Worm (Caenorhabditis elegans) whole organism, L4 larva: ENCODE measurements around the gene far-4.

Experiments
- F10B5.3 ChIP-seq: sonication (generic microtip); optimal IDR thresholded peaks from 2 replicates; lab custom pipeline; 2016; ENCODE audit warnings: mild to moderate bottlenecking, missing genetic modification characterization, missing compliant biosample characterization
- F26F4.8 ChIP-seq: fragments of 200-800 bp; sonication (Bioruptor generic); conservative IDR thresholded peaks from 2 replicates; pipeline ENCODE4 v1.3.6; 2022; ENCODE audit warnings: missing genetic modification characterization, missing compliant biosample characterization
- ZK337.2 ChIP-seq: fragments of 200-800 bp; sonication (Bioruptor generic); IDR thresholded peaks from 2 replicates; pipeline ENCODE4 v1.3.6; 2022; ENCODE audit warnings: missing genetic modification reagents, missing genetic modification characterization, missing compliant biosample characterization
- aha-1 ChIP-seq: fragments of 150-350 bp; peaks from one replicate; lab custom pipeline; 2014; ENCODE audit warnings: missing biosample characterization, missing genetic modification characterization
- ama-1 ChIP-seq: fragments of 150-350 bp; optimal IDR thresholded peaks from 2 replicates; lab custom pipeline; 2014; ENCODE audit warnings: inconsistent platforms, mixed read lengths
- arid-1 ChIP-seq: fragments of 200-800 bp; sonication (Bioruptor generic); conservative IDR thresholded peaks from 2 replicates; pipeline ENCODE4 v1.3.6; 2022; ENCODE audit warnings: missing genetic modification reagents, missing genetic modification characterization, missing compliant biosample characterization
- attf-4 ChIP-seq: sonication (generic microtip); optimal IDR thresholded peaks from 3 replicates; lab custom pipeline; 2017; ENCODE audit warnings: missing biosample characterization, missing genetic modification characterization
- ceh-28 ChIP-seq: fragments of 150-350 bp; optimal IDR thresholded peaks from 2 replicates; lab custom pipeline; 2014; ENCODE audit warnings: missing biosample characterization, missing genetic modification reagents, missing genetic modification characterization
- ceh-44 ChIP-seq: fragments of 200-800 bp; sonication (Bioruptor generic); IDR thresholded peaks from 2 replicates; pipeline ENCODE4 v1.3.6; 2022; ENCODE audit warnings: missing genetic modification reagents, missing genetic modification characterization, missing compliant biosample characterization
- ctbp-1 ChIP-seq: fragments of 200-800 bp; sonication (Bioruptor generic); IDR thresholded peaks from 2 replicates; pipeline ENCODE4 v1.3.6; 2022; ENCODE audit warnings: missing genetic modification reagents, missing genetic modification characterization, missing compliant biosample characterization
- daf-16 ChIP-seq, 3 experiments: sonication (generic microtip); optimal IDR thresholded peaks; 2 replicates each; lab custom pipeline; 2016 to 2017; ENCODE audit warnings: missing genetic modification characterization in 3 of 3, missing genetic modification reagents in 3 of 3, mild to moderate bottlenecking in 2 of 3, missing compliant biosample characterization in 2 of 3, missing biosample characterization in 1 of 3, moderate library complexity in 1 of 3
- daf-19 ChIP-seq: fragments of 200-800 bp; sonication (Bioruptor generic); conservative IDR thresholded peaks from 2 replicates; pipeline ENCODE4 v1.3.6; 2022; ENCODE audit warnings: missing genetic modification characterization, missing compliant biosample characterization
- daf-8 ChIP-seq: fragments of 200-800 bp; sonication (Bioruptor generic); IDR thresholded peaks from 2 replicates; pipeline ENCODE4 v1.3.6; 2022; ENCODE audit warnings: missing genetic modification characterization, missing compliant biosample characterization
- dmd-6 ChIP-seq: fragments of 200-800 bp; sonication (Bioruptor generic); IDR thresholded peaks from 2 replicates; pipeline ENCODE4 v1.3.6; 2022; ENCODE audit warnings: missing genetic modification reagents, missing genetic modification characterization, missing compliant biosample characterization
- dmd-9 ChIP-seq: fragments of 200-800 bp; sonication (Bioruptor generic); IDR thresholded peaks from 2 replicates; pipeline ENCODE4 v1.3.6; 2022; ENCODE audit warnings: missing genetic modification reagents, missing genetic modification characterization, missing compliant biosample characterization
- dpl-1 ChIP-seq: fragments of 150-350 bp; optimal IDR thresholded peaks from 2 replicates; lab custom pipeline; 2014; ENCODE audit warnings: missing biosample characterization, missing genetic modification reagents, missing genetic modification characterization
- dve-1 ChIP-seq: sonication (generic microtip); optimal IDR thresholded peaks from 2 replicates; lab custom pipeline; 2017; ENCODE audit warnings: antibody characterized with exemption, mild to moderate bottlenecking, missing genetic modification characterization, missing compliant biosample characterization; ENCODE audit not compliant: insufficient read depth
- gei-8 ChIP-seq: fragments of 200-800 bp; sonication (Bioruptor generic); optimal IDR thresholded peaks from 2 replicates; lab custom pipeline; 2018; ENCODE audit warnings: mild to moderate bottlenecking, missing genetic modification characterization, missing compliant biosample characterization
- hif-1 ChIP-seq, 2 experiments: sonication (generic microtip); optimal IDR thresholded peaks; 2 replicates each; lab custom pipeline; 2016 to 2017; ENCODE audit warnings: missing compliant biosample characterization in 2 of 2, missing genetic modification characterization in 2 of 2, missing genetic modification reagents in 2 of 2, missing genotype in 2 of 2, mild to moderate bottlenecking in 1 of 2
- hlh-11 ChIP-seq: fragments of 200-800 bp; sonication (Bioruptor generic); optimal IDR thresholded peaks from 2 replicates; lab custom pipeline; 2018; ENCODE audit warnings: mild to moderate bottlenecking, missing genetic modification characterization, missing compliant biosample characterization
- hmg-1.1 ChIP-seq: fragments of 200-800 bp; sonication (Bioruptor generic); IDR thresholded peaks from 2 replicates; pipeline ENCODE4 v1.3.6; 2022; ENCODE audit warnings: missing genetic modification reagents, missing genetic modification characterization, missing compliant biosample characterization
- lim-7 ChIP-seq: fragments of 200-800 bp; sonication (Bioruptor generic); IDR thresholded peaks from 2 replicates; pipeline ENCODE4 v1.3.6; 2022; ENCODE audit warnings: missing genetic modification characterization, missing compliant biosample characterization
- lin-13 ChIP-seq: fragments of 150-350 bp; optimal IDR thresholded peaks from 2 replicates; lab custom pipeline; 2014; ENCODE audit warnings: missing biosample characterization, missing genetic modification reagents, missing genetic modification characterization
- lin-29 ChIP-seq: fragments of 200-800 bp; sonication (Bioruptor generic); IDR thresholded peaks from 2 replicates; pipeline ENCODE4 v1.3.6; 2022; ENCODE audit warnings: missing genetic modification reagents, missing genetic modification characterization, missing compliant biosample characterization
- lin-38 ChIP-seq: fragments of 200-800 bp; sonication (Bioruptor generic); IDR thresholded peaks from 2 replicates; pipeline ENCODE4 v1.3.6; 2022; ENCODE audit warnings: missing genetic modification reagents, missing genetic modification characterization, missing compliant biosample characterization
- lsy-2 ChIP-seq, 2 experiments: fragments of 150-350 bp in 1 of 2; sonication (generic microtip) in 1 of 2; optimal IDR thresholded peaks; 2 replicates each; lab custom pipeline; 2014 to 2017; ENCODE audit warnings: missing biosample characterization in 2 of 2, missing genetic modification characterization in 2 of 2
- madf-5 ChIP-seq, 2 experiments: fragments of 200-800 bp; sonication (Bioruptor generic); IDR thresholded peaks; 2 replicates each; pipeline ENCODE4 v1.3.6; 2022; ENCODE audit warnings: missing compliant biosample characterization in 2 of 2, missing genetic modification characterization in 2 of 2
- mdl-1 ChIP-seq, 2 experiments: fragments of 150-350 bp in 1 of 2; sonication (generic microtip) in 1 of 2; optimal IDR thresholded peaks; 2 replicates each; lab custom pipeline; 2014 to 2017; ENCODE audit warnings: missing biosample characterization in 2 of 2, missing genetic modification characterization in 2 of 2
- mep-1 ChIP-seq: fragments of 150-350 bp; sonication (generic microtip); optimal IDR thresholded peaks from 3 replicates; lab custom pipeline; 2014; ENCODE audit warnings: missing biosample characterization, missing genetic modification characterization
- mes-2 ChIP-seq: sonication (generic microtip); optimal IDR thresholded peaks from 2 replicates; lab custom pipeline; 2016; ENCODE audit warnings: missing genotype, mild to moderate bottlenecking, missing genetic modification characterization, missing compliant biosample characterization; ENCODE audit not compliant: poor library complexity, severe bottlenecking
- mxl-2 ChIP-seq: fragments of 200-800 bp; sonication (Bioruptor generic); conservative IDR thresholded peaks from 2 replicates; pipeline ENCODE4 v1.3.6; 2022; ENCODE audit warnings: missing genetic modification reagents, missing genetic modification characterization, missing compliant biosample characterization
- nhr-10 ChIP-seq: fragments of 150-350 bp; optimal IDR thresholded peaks from 2 replicates; lab custom pipeline; 2014; ENCODE audit warnings: missing biosample characterization, missing genetic modification characterization
- nhr-102 ChIP-seq: sonication (generic microtip); optimal IDR thresholded peaks from 2 replicates; lab custom pipeline; 2016; ENCODE audit warnings: mild to moderate bottlenecking, missing genetic modification characterization, moderate library complexity, missing compliant biosample characterization
- nhr-11 ChIP-seq: fragments of 150-350 bp; optimal IDR thresholded peaks from 2 replicates; lab custom pipeline; 2014; ENCODE audit warnings: missing biosample characterization, missing genetic modification characterization
- nhr-28 ChIP-seq: fragments of 150-350 bp; optimal IDR thresholded peaks from 2 replicates; lab custom pipeline; 2014; ENCODE audit warnings: missing biosample characterization, missing genetic modification characterization
- nhr-48 ChIP-seq: sonication (generic microtip); optimal IDR thresholded peaks from 2 replicates; lab custom pipeline; 2016; ENCODE audit warnings: mild to moderate bottlenecking, missing genetic modification characterization, missing compliant biosample characterization
- pha-4 ChIP-seq, 2 experiments: fragments of 150-350 bp in 1 of 2; fragments of 200-800 bp in 1 of 2; sonication (Bioruptor generic) in 1 of 2; IDR thresholded peaks in 1 of 2; optimal IDR thresholded peaks in 1 of 2; 2 replicates each; pipeline versions ENCODE4 v1.3.6 to Lab custom; 2014 to 2022; ENCODE audit warnings: missing genetic modification characterization in 2 of 2, missing genetic modification reagents in 2 of 2, missing biosample characterization in 1 of 2, missing compliant biosample characterization in 1 of 2
- php-3 ChIP-seq: fragments of 200-800 bp; sonication (Bioruptor generic); IDR thresholded peaks from 2 replicates; pipeline ENCODE4 v1.3.6; 2022; ENCODE audit warnings: missing genetic modification reagents, missing genetic modification characterization, missing compliant biosample characterization
- pqm-1 ChIP-seq: sonication (generic microtip); optimal IDR thresholded peaks from 2 replicates; lab custom pipeline; 2017; ENCODE audit warnings: missing biosample characterization, missing genetic modification characterization
- rbr-2 ChIP-seq: sonication (generic microtip); optimal IDR thresholded peaks from 2 replicates; lab custom pipeline; 2016; ENCODE audit warnings: missing genotype, missing genetic modification characterization, missing compliant biosample characterization
- sdz-12 ChIP-seq: fragments of 200-800 bp; sonication (Bioruptor generic); optimal IDR thresholded peaks from 2 replicates; lab custom pipeline; 2018; ENCODE audit warnings: mild to moderate bottlenecking, missing genetic modification characterization, missing compliant biosample characterization
- set-16 ChIP-seq: fragments of 200-800 bp; sonication (Bioruptor generic); IDR thresholded peaks from 2 replicates; pipeline ENCODE4 v1.3.6; 2022; ENCODE audit warnings: missing genetic modification reagents, missing genetic modification characterization, missing compliant biosample characterization
- skn-1 ChIP-seq: fragments of 150-350 bp; optimal IDR thresholded peaks from 2 replicates; lab custom pipeline; 2014; ENCODE audit warnings: missing biosample characterization, missing genetic modification characterization
- snpc-1.2 ChIP-seq: fragments of 200-800 bp; sonication (Bioruptor generic); IDR thresholded peaks from 2 replicates; pipeline ENCODE4 v1.3.6; 2022; ENCODE audit warnings: missing genetic modification reagents, missing genetic modification characterization, missing compliant biosample characterization
- spr-3 ChIP-seq: fragments of 200-800 bp; sonication (Bioruptor generic); optimal IDR thresholded peaks from 2 replicates; lab custom pipeline; 2018; ENCODE audit warnings: mild to moderate bottlenecking, missing genetic modification characterization, missing compliant biosample characterization
- unc-39 ChIP-seq: sonication (generic microtip); optimal IDR thresholded peaks from 2 replicates; lab custom pipeline; 2017; ENCODE audit warnings: missing biosample characterization, missing genetic modification characterization
- zip-11 ChIP-seq: fragments of 200-800 bp; sonication (Bioruptor generic); IDR thresholded peaks from 2 replicates; pipeline ENCODE4 v1.3.6; 2022; ENCODE audit warnings: missing genetic modification characterization, missing compliant biosample characterization
- ztf-7 ChIP-seq: fragments of 150-350 bp; optimal IDR thresholded peaks from 2 replicates; lab custom pipeline; 2014; ENCODE audit warnings: missing biosample characterization, missing genetic modification characterization

Gene far-4

DNA sequence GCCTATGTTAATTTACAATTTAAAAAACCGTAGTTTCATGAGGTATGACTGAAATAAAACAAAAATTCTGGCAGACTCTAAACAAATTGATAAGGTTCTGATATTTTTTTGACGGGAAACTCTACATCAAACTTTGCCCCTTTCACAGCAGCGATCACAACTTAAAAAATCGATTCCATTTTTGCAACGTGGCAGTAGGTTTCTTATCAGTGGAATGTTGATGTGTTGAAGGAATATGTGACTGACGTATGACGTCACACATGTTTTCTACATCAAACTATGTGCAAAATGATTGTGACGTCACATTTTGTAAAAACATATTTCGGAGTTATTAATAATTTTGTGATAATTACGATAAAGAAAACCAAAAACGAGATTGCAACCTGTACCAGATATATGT lies 12.4 kb upstream of the far-4 start (continued):
- no peak for TF ChIP-seq set-16 (GFP tag; lab: Robert Waterston, UW)
- TF ChIP-seq ZK337.2 (GFP tag; lab: Robert Waterston, UW): no peak
- no peak for TF ChIP-seq lin-38 (GFP tag; lab: Robert Waterston, UW)
- no peak for TF ChIP-seq ztf-7
- TF ChIP-seq zip-11 (GFP tag; lab: Robert Waterston, UW): no peak
- TF ChIP-seq madf-5 (GFP tag; IDR thresholded peaks at IDR 0.05; lab: Robert Waterston, UW): no peak
- TF ChIP-seq F26F4.8 (GFP tag; lab: Robert Waterston, UW): no peak
- TF ChIP-seq arid-1: no peak
- TF ChIP-seq ctbp-1 (GFP tag; lab: Robert Waterston, UW): no peak
- TF ChIP-seq dpl-1 (GFP tag; lab: Kevin White, UChicago): no peak
- TF ChIP-seq, all 104 proteins: peak for 15

DNA sequence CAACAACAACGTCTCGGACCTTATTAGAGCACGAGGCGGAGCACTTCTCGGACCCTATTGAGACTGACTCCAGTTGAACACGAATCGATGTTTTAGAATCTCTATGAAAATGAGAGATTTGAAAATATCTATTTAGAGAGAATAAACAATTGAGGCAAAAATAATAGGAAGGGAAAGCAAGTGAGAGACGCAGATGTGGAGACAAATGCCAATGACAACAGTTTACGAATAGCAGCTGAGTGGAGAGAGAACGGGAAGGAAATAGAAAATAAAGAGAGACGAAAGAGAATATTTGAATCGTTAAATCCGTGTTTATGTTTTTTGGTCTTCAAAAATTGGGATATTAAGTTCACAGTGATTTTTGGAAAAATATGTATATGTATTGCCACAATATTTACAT lies 10.4 kb upstream of the far-4 start:
- TF ChIP-seq dmd-9 (GFP tag; lab: Robert Waterston, UW) (no peak), dmd-6 (GFP tag; lab: Robert Waterston, UW) (peak; percentile 35; the same call in 1 of the 2 replicates), ceh-28 (tag; lab: Kevin White, UChicago) (no peak), mdl-1 (tag; optimal IDR thresholded peaks at IDR 0.05; lab: Kevin White, UChicago) (peak in 1 of 2 experiments; percentile 34), skn-1 (tag; lab: Kevin White, UChicago) (no peak), nhr-102 (no peak), ceh-44 (GFP tag; lab: Robert Waterston, UW) (no peak), nhr-10 (tag; lab: Kevin White, UChicago) (peak; percentile 18), dve-1 (tag; lab: Kevin White, UChicago) (peak; percentile 21), lin-29 (GFP tag; lab: Robert Waterston, UW) (no peak), daf-16 (GFP tag; optimal IDR thresholded peaks at IDR 0.05; lab: Kevin White, UChicago) (no peak), daf-16 (tag; optimal IDR thresholded peaks at IDR 0.05; lab: Kevin White, UChicago) (peak; percentile 72), mxl-2 (GFP tag; lab: Robert Waterston, UW) (no peak), hmg-1.1 (peak; percentile 33; the same call in 1 of the 2 replicates), unc-39 (no peak), attf-4 (tag; lab: Kevin White, UChicago) (no peak), lsy-2 (tag; optimal IDR thresholded peaks at IDR 0.05; lab: Kevin White, UChicago) (peak in 1 of 2 experiments; percentile 1), nhr-11 (tag; lab: Kevin White, UChicago) (peak; percentile 26), F10B5.3 (no peak), rbr-2 (tag; lab: Kevin White, UChicago) (peak; percentile 39), ama-1 (lab: Kevin White, UChicago) (no peak), aha-1 (tag; lab: Kevin White, UChicago) (no peak), lim-7 (GFP tag; lab: Robert Waterston, UW) (no peak), lin-13 (GFP tag; lab: Kevin White, UChicago) (peak; percentile 9), pqm-1 (no peak), pha-4 (GFP tag; IDR thresholded peaks at IDR 0.05; lab: Robert Waterston, UW) (no peak), pha-4 (tag; optimal IDR thresholded peaks at IDR 0.05; lab: Kevin White, UChicago) (no peak), daf-19 (GFP tag; lab: Robert Waterston, UW) (no peak), gei-8 (GFP tag; lab: Kevin White, UChicago) (no peak), php-3 (GFP tag; lab: Robert Waterston, UW) (no peak), daf-8 (GFP tag; lab: Robert Waterston, UW) (no peak), lin-38 (GFP tag; lab: Robert Waterston, UW) (no peak), nhr-48 (tag; lab: Kevin White, UChicago) (no peak), snpc-1.2 (GFP tag; lab: Robert Waterston, UW) (no peak), spr-3 (no peak), ZK337.2 (GFP tag; lab: Robert Waterston, UW) (no peak), sdz-12 (GFP tag; lab: Kevin White, UChicago) (no peak), mes-2 (no peak), mep-1 (tag; lab: Kevin White, UChicago) (peak; percentile 27), nhr-28 (peak; percentile 18), hlh-11 (tag; lab: Kevin White, UChicago) (peak; percentile 54), hif-1 (tag; optimal IDR thresholded peaks at IDR 0.05; lab: Kevin White, UChicago) (no peak)
